Fruit fly (Drosophila melanogaster) whole organism, embryonic: ENCODE data around the gene CG8112.

ENCODE experiments used
- Aef1 ChIP-seq: fragments of 200-800 bp; sonication (Bioruptor generic); IDR thresholded peaks from 3 replicates; pipeline ENCODE4 v1.3.6; 2022; ENCODE audit warnings: missing biosample characterization, missing genetic modification characterization
- B-H2 ChIP-seq: fragments of 200-800 bp; sonication (Bioruptor generic); optimal IDR thresholded peaks from 2 replicates; lab custom pipeline; 2018; ENCODE audit warnings: missing biosample characterization, mild to moderate bottlenecking, missing genetic modification characterization
- CG10209 ChIP-seq: fragments of 200-800 bp; sonication (Bioruptor generic); optimal IDR thresholded peaks from 3 replicates; lab custom pipeline; 2017; ENCODE audit warnings: missing biosample characterization, mild to moderate bottlenecking, missing genetic modification characterization, missing genetic modification reagents
- CG10565 ChIP-seq: fragments of 200-800 bp; sonication (Bioruptor generic); optimal IDR thresholded peaks from 3 replicates; lab custom pipeline; 2016; ENCODE audit warnings: missing biosample characterization, mild to moderate bottlenecking, missing genetic modification characterization
- CG10959 ChIP-seq: fragments of 200-800 bp; sonication (Bioruptor generic); IDR thresholded peaks from 2 replicates; pipeline ENCODE4 v1.3.6; 2022; ENCODE audit warnings: missing biosample characterization, missing genetic modification characterization
- CG11093 ChIP-seq: fragments of 200-800 bp; sonication (Bioruptor generic); IDR thresholded peaks from 3 replicates; pipeline ENCODE4 v1.3.6; 2022; ENCODE audit warnings: missing biosample characterization, missing genetic modification characterization
- CG11247 ChIP-seq: fragments of 200-800 bp; sonication (Bioruptor generic); IDR thresholded peaks from 2 replicates; pipeline ENCODE4 v1.3.6; 2022; ENCODE audit warnings: missing biosample characterization, missing genetic modification characterization
- CG11398 ChIP-seq: fragments of 200-800 bp; sonication (Bioruptor generic); optimal IDR thresholded peaks from 2 replicates; lab custom pipeline; 2016; ENCODE audit warnings: missing biosample characterization, missing genetic modification characterization
- CG15269 ChIP-seq: fragments of 200-800 bp; sonication (Bioruptor generic); optimal IDR thresholded peaks from 2 replicates; lab custom pipeline; 2018; ENCODE audit warnings: missing biosample characterization, mild to moderate bottlenecking, missing genetic modification characterization, moderate library complexity
- CG2199 ChIP-seq: fragments of 200-800 bp; sonication (Bioruptor generic); IDR thresholded peaks from 3 replicates; pipeline ENCODE4 v1.3.6; 2022; ENCODE audit warnings: missing biosample characterization, missing genetic modification characterization
- CG31365 ChIP-seq: fragments of 200-800 bp; sonication (Bioruptor generic); optimal IDR thresholded peaks from 2 replicates; lab custom pipeline; 2018; ENCODE audit warnings: missing biosample characterization, mild to moderate bottlenecking, missing genetic modification characterization
- CG4360 ChIP-seq: fragments of 200-800 bp; sonication (Bioruptor generic); IDR thresholded peaks from 2 replicates; pipeline ENCODE4 v1.3.6; 2022; ENCODE audit warnings: missing biosample characterization, missing genetic modification characterization
- CG6765 ChIP-seq: fragments of 200-800 bp; sonication (Bioruptor generic); optimal IDR thresholded peaks from 3 replicates; lab custom pipeline; 2017; ENCODE audit warnings: missing biosample characterization, mild to moderate bottlenecking, missing genetic modification characterization
- CG6813 ChIP-seq: fragments of 200-800 bp; sonication (Bioruptor generic); optimal IDR thresholded peaks from 2 replicates; lab custom pipeline; 2017; ENCODE audit warnings: missing biosample characterization, missing genetic modification characterization, mild to moderate bottlenecking, moderate library complexity, missing genetic modification reagents
- CG7271 ChIP-seq: fragments of 200-800 bp; sonication (Bioruptor generic); optimal IDR thresholded peaks from 2 replicates; lab custom pipeline; 2018; ENCODE audit warnings: missing biosample characterization, mild to moderate bottlenecking, missing genetic modification characterization, moderate library complexity
- CG7928 ChIP-seq: fragments of 200-800 bp; sonication (Bioruptor generic); optimal IDR thresholded peaks from 2 replicates; lab custom pipeline; 2017; ENCODE audit warnings: missing biosample characterization, mild to moderate bottlenecking, missing genetic modification characterization
- CG8089 ChIP-seq: fragments of 200-800 bp; sonication (Bioruptor generic); optimal IDR thresholded peaks from 3 replicates; lab custom pipeline; 2016; ENCODE audit warnings: missing biosample characterization, missing genetic modification characterization
- CG9215 ChIP-seq: fragments of 200-800 bp; sonication (Bioruptor generic); IDR thresholded peaks from 2 replicates; pipeline ENCODE4 v1.3.6; 2022; ENCODE audit warnings: missing biosample characterization, missing genetic modification characterization
- CG9797 ChIP-seq: fragments of 200-800 bp; sonication (Bioruptor generic); optimal IDR thresholded peaks from 3 replicates; lab custom pipeline; 2018; ENCODE audit warnings: missing biosample characterization, mild to moderate bottlenecking, missing genetic modification characterization
- CrebB ChIP-seq: fragments of 200-800 bp; sonication (Bioruptor generic); optimal IDR thresholded peaks from 3 replicates; lab custom pipeline; 2018; ENCODE audit warnings: missing biosample characterization, mild to moderate bottlenecking, missing genetic modification characterization
- Drgx ChIP-seq: fragments of 200-800 bp; sonication (Bioruptor generic); IDR thresholded peaks from 2 replicates; pipeline ENCODE4 v1.3.6; 2022; ENCODE audit warnings: missing biosample characterization, missing genetic modification characterization
- Ets65A ChIP-seq: fragments of 200-800 bp; sonication (Bioruptor generic); peaks from one replicate; lab custom pipeline; 2016; ENCODE audit warnings: missing biosample characterization, missing genetic modification characterization
- Fer2 ChIP-seq: fragments of 200-800 bp; sonication (Bioruptor generic); optimal IDR thresholded peaks from 2 replicates; lab custom pipeline; 2018; ENCODE audit warnings: missing biosample characterization, mild to moderate bottlenecking, missing genetic modification characterization, moderate library complexity
- H15 ChIP-seq: fragments of 200-800 bp; sonication (Bioruptor generic); IDR thresholded peaks from 3 replicates; pipeline ENCODE4 v1.3.6; 2022; ENCODE audit warnings: missing biosample characterization, missing genetic modification characterization
- HLHmδ ChIP-seq: fragments of 200-800 bp; sonication (Bioruptor generic); optimal IDR thresholded peaks from 2 replicates; lab custom pipeline; 2018; ENCODE audit warnings: missing biosample characterization, mild to moderate bottlenecking, missing genetic modification characterization, moderate library complexity
- Hey ChIP-seq: fragments of 200-800 bp; sonication (Bioruptor generic); optimal IDR thresholded peaks from 3 replicates; lab custom pipeline; 2018; ENCODE audit warnings: missing biosample characterization, mild to moderate bottlenecking, missing genetic modification characterization
- HmgD ChIP-seq: fragments of 200-800 bp; sonication (Bioruptor generic); optimal IDR thresholded peaks from 3 replicates; lab custom pipeline; 2016; ENCODE audit warnings: missing biosample characterization, missing genetic modification characterization
- Lhr ChIP-seq: fragments of 200-800 bp; sonication (Bioruptor generic); optimal IDR thresholded peaks from 3 replicates; lab custom pipeline; 2017; ENCODE audit warnings: mild to moderate bottlenecking, missing biosample characterization, missing genetic modification reagents, missing genetic modification characterization
- Meics ChIP-seq: fragments of 200-800 bp; sonication (Bioruptor generic); optimal IDR thresholded peaks from 2 replicates; lab custom pipeline; 2017; ENCODE audit warnings: missing biosample characterization, mild to moderate bottlenecking, missing genetic modification characterization
- Mes4 ChIP-seq: fragments of 200-800 bp; sonication (Bioruptor generic); optimal IDR thresholded peaks from 2 replicates; lab custom pipeline; 2016; ENCODE audit warnings: missing biosample characterization, missing genetic modification characterization
- Neu2 ChIP-seq: fragments of 200-800 bp; sonication (Bioruptor generic); optimal IDR thresholded peaks from 3 replicates; lab custom pipeline; 2016; ENCODE audit warnings: missing biosample characterization, missing genetic modification characterization, borderline replicate concordance
- Ravus ChIP-seq: fragments of 200-800 bp; sonication (Bioruptor generic); IDR thresholded peaks from 2 replicates; pipeline ENCODE4 v1.3.6; 2022; ENCODE audit warnings: missing biosample characterization, missing genetic modification characterization
- TFAM ChIP-seq: fragments of 200-800 bp; sonication (Bioruptor generic); optimal IDR thresholded peaks from 2 replicates; lab custom pipeline; 2017; ENCODE audit warnings: missing biosample characterization, missing genetic modification characterization, inconsistent platforms
- ato ChIP-seq: fragments of 200-800 bp; sonication (Bioruptor generic); IDR thresholded peaks from 2 replicates; pipeline ENCODE4 v1.3.6; 2022; ENCODE audit warnings: missing biosample characterization, missing genetic modification characterization; ENCODE audit not compliant: partially characterized antibody
- ftz-f1 ChIP-seq: fragments of 200-800 bp; sonication (Bioruptor generic); optimal IDR thresholded peaks from 2 replicates; lab custom pipeline; 2016; ENCODE audit warnings: missing biosample characterization, missing genetic modification characterization
- grn ChIP-seq: fragments of 200-800 bp; sonication (Bioruptor generic); optimal IDR thresholded peaks from 3 replicates; lab custom pipeline; 2017; ENCODE audit warnings: missing biosample characterization, missing genetic modification characterization
- kay ChIP-seq: fragments of 200-800 bp; sonication (Bioruptor generic); optimal IDR thresholded peaks from 2 replicates; lab custom pipeline; 2016; ENCODE audit warnings: missing biosample characterization, missing genetic modification characterization
- phol ChIP-seq: fragments of 200-800 bp; sonication (Bioruptor generic); optimal IDR thresholded peaks from 3 replicates; lab custom pipeline; 2018; ENCODE audit warnings: missing biosample characterization, mild to moderate bottlenecking, missing genetic modification characterization, moderate library complexity
- ranshi ChIP-seq: fragments of 200-800 bp; sonication (Bioruptor generic); IDR thresholded peaks from 2 replicates; pipeline ENCODE4 v1.3.6; 2022; ENCODE audit warnings: missing biosample characterization, missing genetic modification characterization
- ro ChIP-seq: fragments of 200-800 bp; sonication (Bioruptor generic); IDR thresholded peaks from 2 replicates; pipeline ENCODE4 v1.3.6; 2022; ENCODE audit warnings: missing biosample characterization, missing genetic modification characterization
- scrt ChIP-seq: fragments of 200-800 bp; sonication (Bioruptor generic); optimal IDR thresholded peaks from 2 replicates; lab custom pipeline; 2018; ENCODE audit warnings: missing biosample characterization, mild to moderate bottlenecking, missing genetic modification characterization, moderate library complexity
- seq ChIP-seq: fragments of 200-800 bp; sonication (Bioruptor generic); IDR thresholded peaks from 2 replicates; pipeline ENCODE4 v1.3.6; 2022; ENCODE audit warnings: missing biosample characterization, missing genetic modification characterization
- sima ChIP-seq: fragments of 200-800 bp; sonication (Bioruptor generic); optimal IDR thresholded peaks from 2 replicates; lab custom pipeline; 2016; ENCODE audit warnings: missing biosample characterization, missing genetic modification characterization
- sug ChIP-seq: fragments of 200-800 bp; optimal IDR thresholded peaks from 2 replicates; lab custom pipeline; 2019; ENCODE audit warnings: missing biosample characterization, mild to moderate bottlenecking, missing genetic modification characterization, moderate library complexity
- toy ChIP-seq: fragments of 200-800 bp; sonication (Bioruptor generic); IDR thresholded peaks from 2 replicates; pipeline ENCODE4 v1.3.6; 2022; ENCODE audit warnings: missing biosample characterization, missing genetic modification characterization
- trh ChIP-seq: fragments of 200-800 bp; sonication (Bioruptor generic); optimal IDR thresholded peaks from 2 replicates; lab custom pipeline; 2016; ENCODE audit warnings: missing biosample characterization, missing genetic modification characterization
- unpg ChIP-seq: fragments of 200-800 bp; sonication (Bioruptor generic); optimal IDR thresholded peaks from 3 replicates; lab custom pipeline; 2018; ENCODE audit warnings: missing biosample characterization, mild to moderate bottlenecking, missing genetic modification characterization, moderate library complexity
- zen2 ChIP-seq: fragments of 200-800 bp; sonication (Bioruptor generic); IDR thresholded peaks from 3 replicates; pipeline ENCODE4 v1.3.6; 2022; ENCODE audit warnings: missing biosample characterization, missing genetic modification characterization; ENCODE audit not compliant: partially characterized antibody
- zfh2 ChIP-seq: fragments of 200-800 bp; sonication (Bioruptor generic); optimal IDR thresholded peaks from 2 replicates; lab custom pipeline; 2016; ENCODE audit warnings: missing biosample characterization, missing genetic modification characterization

The CG8112 gene

DNA sequence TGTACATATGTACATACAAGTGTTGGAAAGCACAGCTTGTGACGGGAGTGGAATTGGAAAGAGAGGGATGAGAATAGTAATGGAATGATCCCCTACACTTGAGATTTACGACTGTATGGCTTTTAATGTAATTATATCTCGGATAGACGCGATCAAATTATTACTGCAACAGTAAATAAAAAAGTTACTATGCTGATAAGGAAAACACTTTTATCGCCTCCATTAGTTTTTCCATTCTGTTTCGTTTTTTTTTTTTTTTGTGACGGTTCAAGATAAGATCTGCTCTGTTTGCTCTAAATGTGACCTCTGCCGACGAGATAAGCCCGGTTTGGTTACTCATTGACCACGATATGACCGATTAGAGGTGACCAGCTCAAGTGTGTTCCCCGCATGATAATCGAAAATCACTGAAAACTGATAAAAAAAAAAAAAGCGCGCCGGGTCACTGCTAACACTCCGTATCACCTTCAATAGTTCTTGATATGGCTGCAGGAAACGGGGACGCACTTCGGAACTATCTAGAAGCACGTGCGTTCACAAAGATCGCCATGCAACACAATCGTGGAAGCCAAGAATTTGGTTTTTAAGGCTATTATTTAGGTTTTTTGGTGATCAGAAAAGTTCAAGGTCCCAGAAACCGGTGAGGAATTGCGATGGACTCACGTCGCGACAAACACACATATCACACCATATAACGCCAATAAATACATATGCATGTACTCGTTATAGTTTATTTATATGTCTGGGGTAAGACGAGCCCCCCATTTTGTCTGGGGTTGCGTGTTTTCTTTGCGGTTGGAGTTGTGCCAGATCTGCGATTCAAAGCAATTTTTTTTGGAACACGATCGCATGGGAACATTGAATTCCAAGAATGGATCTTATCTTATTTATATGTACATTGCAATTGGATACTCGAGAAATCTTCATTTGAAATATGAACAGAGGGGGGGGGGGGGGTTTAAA, 41.9 kb upstream of the CG8112 start, which contains the start of gene p (continued):
- TF ChIP-seq CG9797 (no peak), Fer2 (tag; lab: Kevin White, UChicago) (peak; percentile 4), B-H2 (GFP tag; lab: Kevin White, UChicago) (peak; percentile 36), sima (GFP tag; lab: Kevin White, UChicago) (no peak), CG10565 (GFP tag; lab: Kevin White, UChicago) (no peak), CG31365 (tag; lab: Kevin White, UChicago) (no peak), ro (GFP tag; lab: Robert Waterston, UW) (no peak), Neu2 (GFP tag; lab: Kevin White, UChicago) (peak; percentile 44), trh (no peak), CG6813 (GFP tag; lab: Kevin White, UChicago) (peak; percentile 5), CG15269 (tag; lab: Kevin White, UChicago) (peak; percentile 30), ranshi (GFP tag; lab: Robert Waterston, UW) (no peak), CG8089 (GFP tag; lab: Kevin White, UChicago) (no peak), CrebB (tag; lab: Kevin White, UChicago) (peak; percentile 15), Ravus (GFP tag; lab: Robert Waterston, UW) (no peak), ato (GFP tag; lab: Robert Waterston, UW) (no peak), Ets65A (GFP tag; lab: Kevin White, UChicago) (peak; percentile 10), CG11247 (GFP tag; lab: Robert Waterston, UW) (no peak), CG2199 (GFP tag; lab: Robert Waterston, UW) (no peak), Hey (no peak), unpg (GFP tag; lab: Kevin White, UChicago) (peak; percentile 58), CG10959 (GFP tag; lab: Robert Waterston, UW) (no peak), Drgx (GFP tag; lab: Robert Waterston, UW) (peak; percentile 37), CG11093 (no peak), HLHmδ (GFP tag; lab: Kevin White, UChicago) (no peak), HmgD (GFP tag; lab: Kevin White, UChicago) (no peak), CG9215 (GFP tag; lab: Robert Waterston, UW) (no peak), zen2 (GFP tag; lab: Robert Waterston, UW) (no peak), ftz-f1 (GFP tag; lab: Kevin White, UChicago) (no peak), Aef1 (GFP tag; lab: Robert Waterston, UW) (no peak; the same call in 2 of the 3 replicates), CG11398 (peak; percentile 4), grn (GFP tag; lab: Kevin White, UChicago) (peak; percentile 98), TFAM (GFP tag; lab: Kevin White, UChicago) (no peak), CG6765 (GFP tag; lab: Kevin White, UChicago) (peak; percentile 32), H15 (GFP tag; lab: Robert Waterston, UW) (no peak), seq (GFP tag; lab: Robert Waterston, UW) (no peak; the same call in 1 of the 2 replicates), Lhr (GFP tag; lab: Kevin White, UChicago) (no peak), Meics (GFP tag; lab: Kevin White, UChicago) (peak; percentile 60), toy (GFP tag; lab: Robert Waterston, UW) (no peak), CG7271 (tag; lab: Kevin White, UChicago) (peak; percentile 8), kay (GFP tag; lab: Kevin White, UChicago) (peak; percentile 56), sug (tag; lab: Kevin White, UChicago) (peak; percentile 4), scrt (no peak), CG7928 (no peak), zfh2 (GFP tag; lab: Kevin White, UChicago) (peak; percentile 40), CG4360 (GFP tag; lab: Robert Waterston, UW) (no peak), phol (peak; percentile 38), Mes4 (no peak), CG10209 (GFP tag; lab: Kevin White, UChicago) (peak; percentile 43)
